Fruit fly (Drosophila melanogaster) S2 (cell line): Measurements from ENCODE around the gene CG7341.

ENCODE experiments used
- CG8478 ChIP-seq: fragments of >200 bp; optimal IDR thresholded peaks from 2 replicates; lab custom pipeline; 2018
- CTCF ChIP-seq, 2 experiments: fragments of >200 bp; optimal IDR thresholded peaks; 2 replicates each; lab custom pipeline; 2018

Gene CG7341

dm6 chr3L:18163127-18163526, 50.4 kb downstream of the CG7341 start:
- no peak for TF ChIP-seq CTCF (optimal IDR thresholded peaks at IDR 0.05; lab: Kevin White, UChicago)

- TF ChIP-seq CG8478 (lab: Kevin White, UChicago): no peak
- no peak for TF ChIP-seq CTCF (optimal IDR thresholded peaks at IDR 0.05; lab: Kevin White, UChicago)
Measured at dm6 chr3L:18164804-18165203, 52.0 kb downstream of the CG7341 start.

dm6 chr3L:18166977-18167528, 54.3 kb downstream of the CG7341 start:
- TF ChIP-seq CTCF (optimal IDR thresholded peaks at IDR 0.05; lab: Kevin White, UChicago) (peak; percentile 48 to 55), CG8478 (lab: Kevin White, UChicago) (no peak)
